Fruit fly (Drosophila melanogaster): ENCODE data around the gene CG12502.

Gene CG12502

dm6 chr3L:819297-819886 lies 45.8 kb upstream of the CG12502 start (continued):
- TF ChIP-seq Eip74EF (GFP tag; optimal IDR thresholded peaks at IDR 0.05) (peak in 1 of 2 experiments; percentile 77), schlank (tag; optimal IDR thresholded peaks at IDR 0.05) (peak; percentile 73), Dp (GFP tag; optimal IDR thresholded peaks at IDR 0.05) (no peak), row (GFP tag; IDR thresholded peaks at IDR 0.05) (peak; percentile 95), otp (GFP tag; IDR thresholded peaks at IDR 0.05) (peak; percentile 96), crp (GFP tag; optimal IDR thresholded peaks at IDR 0.05) (peak in 1 of 2 experiments; percentile 35), Tbp (GFP tag; optimal IDR thresholded peaks at IDR 0.05) (no peak), YL-1 (GFP tag; optimal IDR thresholded peaks at IDR 0.05) (no peak), CG10979 (tag; optimal IDR thresholded peaks at IDR 0.05) (peak; percentile 77), ftz-f1 (GFP tag; optimal IDR thresholded peaks at IDR 0.05) (peak; percentile 77), Oli (tag; optimal IDR thresholded peaks at IDR 0.05) (peak; percentile 88), CG1024 (GFP tag; IDR thresholded peaks at IDR 0.05) (peak; percentile 87), CG8281 (tag; optimal IDR thresholded peaks at IDR 0.05) (peak; percentile 71), CG15011 (GFP tag; optimal IDR thresholded peaks at IDR 0.05) (peak; percentile 63), pan (optimal IDR thresholded peaks at IDR 0.05) (no peak), pan (GFP tag; optimal IDR thresholded peaks at IDR 0.05 in 1 of 2, IDR thresholded peaks at IDR 0.05 in 1 of 2) (peak in 1 of 2 experiments; percentile 95), HLH3B (GFP tag; IDR thresholded peaks at IDR 0.05) (peak; percentile 95), unc-4 (GFP tag; IDR thresholded peaks at IDR 0.05; ENCODE audit: partially characterized antibody) (no peak), E2f2 (GFP tag; IDR thresholded peaks at IDR 0.05) (peak; percentile 73), MBD-R2 (GFP tag; IDR thresholded peaks at IDR 0.05) (peak; percentile 71), CG15514 (GFP tag; optimal IDR thresholded peaks at IDR 0.05) (peak; percentile 67), vfl (GFP tag; optimal IDR thresholded peaks at IDR 0.05) (peak; percentile 80), bigmax (GFP tag; optimal IDR thresholded peaks at IDR 0.05) (no peak), slbo (GFP tag; IDR thresholded peaks at IDR 0.05) (peak; percentile 95), usp (GFP tag; optimal IDR thresholded peaks at IDR 0.05) (no peak), Hmr (GFP tag; optimal IDR thresholded peaks at IDR 0.05) (peak; percentile 80), CG13894 (tag; optimal IDR thresholded peaks at IDR 0.05) (peak; percentile 87), knrl (GFP tag; IDR thresholded peaks at IDR 0.05; ENCODE audit: partially characterized antibody) (no peak), Doc3 (GFP tag; IDR thresholded peaks at IDR 0.05; ENCODE audit: partially characterized antibody) (no peak), lab (GFP tag; optimal IDR thresholded peaks at IDR 0.05) (peak; percentile 94), cas (GFP tag; IDR thresholded peaks at IDR 0.05) (peak; percentile 82), CG30403 (GFP tag; optimal IDR thresholded peaks at IDR 0.05) (peak; percentile 90), sqz (GFP tag; optimal IDR thresholded peaks at IDR 0.05) (peak; percentile 98), Camta (GFP tag; optimal IDR thresholded peaks at IDR 0.05) (peak; percentile 84), NC2α (GFP tag; optimal IDR thresholded peaks at IDR 0.05) (peak; percentile 62), CG14710 (tag; optimal IDR thresholded peaks at IDR 0.05) (peak; percentile 58), CG14667 (GFP tag; IDR thresholded peaks at IDR 0.05) (peak; percentile 85), CG32532 (GFP tag; IDR thresholded peaks at IDR 0.05) (peak; percentile 95), Ets65A (GFP tag) (peak; percentile 97), mam (GFP tag; optimal IDR thresholded peaks at IDR 0.05) (peak; percentile 86), psq (GFP tag; optimal IDR thresholded peaks at IDR 0.05) (peak; percentile 43), hkb (optimal IDR thresholded peaks at IDR 0.05) (no peak), hkb (GFP tag; IDR thresholded peaks at IDR 0.05) (peak; percentile 95), CG16863 (GFP tag; optimal IDR thresholded peaks at IDR 0.05) (peak; percentile 85), eve (GFP tag; optimal IDR thresholded peaks at IDR 0.05) (no peak), lbe (GFP tag; optimal IDR thresholded peaks at IDR 0.05) (no peak), CG2129 (GFP tag; IDR thresholded peaks at IDR 0.05; ENCODE audit: partially characterized antibody) (no peak), Dip2 (GFP tag; IDR thresholded peaks at IDR 0.05) (peak; percentile 53; the same call in 1 of the 2 replicates), fd102C (GFP tag; optimal IDR thresholded peaks at IDR 0.05) (no peak), corto (GFP tag; optimal IDR thresholded peaks at IDR 0.05) (no peak)
